Fruit fly (Drosophila melanogaster) whole organism, pupa: ENCODE results near the gene Mis12.

Experiments used
- CG10348 ChIP-seq: fragments of 200-800 bp; sonication (Bioruptor generic); IDR thresholded peaks from 2 replicates; pipeline ENCODE4 v1.3.6; 2022; ENCODE audit warnings: missing biosample characterization, missing genetic modification characterization
- CG12605 ChIP-seq: fragments of 200-800 bp; sonication (Bioruptor generic); IDR thresholded peaks from 2 replicates; pipeline ENCODE4 v1.3.6; 2022; ENCODE audit warnings: missing biosample characterization, missing genetic modification characterization
- CG13204 ChIP-seq: fragments of 200-800 bp; sonication (Bioruptor generic); optimal IDR thresholded peaks from 2 replicates; lab custom pipeline; 2018; ENCODE audit warnings: missing biosample characterization, mild to moderate bottlenecking, missing genetic modification characterization, moderate library complexity
- CG14655 ChIP-seq: fragments of 200-800 bp; sonication (Bioruptor generic); optimal IDR thresholded peaks from 3 replicates; lab custom pipeline; 2017; ENCODE audit warnings: mild to moderate bottlenecking, missing biosample characterization, missing genetic modification reagents, missing genetic modification characterization
- CG15710 ChIP-seq: fragments of 200-800 bp; sonication (Bioruptor generic); optimal IDR thresholded peaks from 2 replicates; lab custom pipeline; 2018; ENCODE audit warnings: missing biosample characterization, mild to moderate bottlenecking, missing genetic modification characterization, moderate library complexity
- CG17806 ChIP-seq: fragments of 200-800 bp; sonication (Bioruptor generic); optimal IDR thresholded peaks from 2 replicates; lab custom pipeline; 2018; ENCODE audit warnings: missing biosample characterization, mild to moderate bottlenecking, missing genetic modification characterization, moderate library complexity
- CG32121 ChIP-seq: fragments of 200-800 bp; sonication (Bioruptor generic); IDR thresholded peaks from 2 replicates; pipeline ENCODE4 v1.3.6; 2022; ENCODE audit warnings: missing biosample characterization, missing genetic modification characterization
- CG4496 ChIP-seq: fragments of 200-800 bp; sonication (Bioruptor generic); IDR thresholded peaks from 3 replicates; pipeline ENCODE4 v1.3.6; 2022; ENCODE audit warnings: missing biosample characterization, missing genetic modification characterization
- CG8159 ChIP-seq: fragments of 200-800 bp; sonication (Bioruptor generic); optimal IDR thresholded peaks from 3 replicates; lab custom pipeline; 2018; ENCODE audit warnings: missing biosample characterization, mild to moderate bottlenecking, missing genetic modification characterization, moderate library complexity
- CG8301 ChIP-seq: fragments of 200-800 bp; sonication (Bioruptor generic); optimal IDR thresholded peaks from 2 replicates; lab custom pipeline; 2018; ENCODE audit warnings: missing biosample characterization, mild to moderate bottlenecking, missing genetic modification characterization
- CG9948 ChIP-seq: fragments of 200-800 bp; sonication (Bioruptor generic); optimal IDR thresholded peaks from 2 replicates; lab custom pipeline; 2018; ENCODE audit warnings: missing biosample characterization, mild to moderate bottlenecking, missing genetic modification characterization, moderate library complexity
- D1 ChIP-seq: fragments of 200-800 bp; sonication (Bioruptor generic); optimal IDR thresholded peaks from 2 replicates; lab custom pipeline; 2018; ENCODE audit warnings: missing biosample characterization, mild to moderate bottlenecking, missing genetic modification characterization, moderate library complexity
- EcR ChIP-seq: fragments of 200-800 bp; sonication (Bioruptor generic); optimal IDR thresholded peaks from 3 replicates; lab custom pipeline; 2019; ENCODE audit warnings: missing biosample characterization, missing genetic modification characterization, mild to moderate bottlenecking, moderate library complexity, missing genetic modification reagents
- Ets98B ChIP-seq: fragments of 200-800 bp; sonication (Bioruptor generic); IDR thresholded peaks from 2 replicates; pipeline ENCODE4 v1.3.6; 2022; ENCODE audit warnings: missing biosample characterization, missing genetic modification characterization
- Pif1A ChIP-seq: fragments of 200-800 bp; sonication (Bioruptor generic); optimal IDR thresholded peaks from 3 replicates; lab custom pipeline; 2016; ENCODE audit warnings: missing biosample characterization, missing genetic modification characterization
- Pif1B ChIP-seq: fragments of 200-800 bp; sonication (Bioruptor generic); optimal IDR thresholded peaks from 3 replicates; lab custom pipeline; 2016; ENCODE audit warnings: missing biosample characterization, missing genetic modification characterization
- Snoo ChIP-seq: fragments of 200-800 bp; sonication (Bioruptor generic); optimal IDR thresholded peaks from 3 replicates; lab custom pipeline; 2017; ENCODE audit warnings: missing biosample characterization, mild to moderate bottlenecking, missing genetic modification characterization, inconsistent platforms
- fd96Ca ChIP-seq: fragments of 200-800 bp; sonication (Bioruptor generic); IDR thresholded peaks from 3 replicates; pipeline ENCODE4 v1.3.6; 2022; ENCODE audit warnings: missing biosample characterization, missing genetic modification characterization
- gl ChIP-seq: fragments of 200-800 bp; sonication (Bioruptor generic); optimal IDR thresholded peaks from 2 replicates; lab custom pipeline; 2018; ENCODE audit warnings: missing biosample characterization, mild to moderate bottlenecking, missing genetic modification characterization
- rn ChIP-seq: fragments of 200-800 bp; sonication (Bioruptor generic); IDR thresholded peaks from 2 replicates; pipeline ENCODE4 v1.3.6; 2022; ENCODE audit warnings: missing biosample characterization, missing genetic modification characterization

Mis12 gene

DNA sequence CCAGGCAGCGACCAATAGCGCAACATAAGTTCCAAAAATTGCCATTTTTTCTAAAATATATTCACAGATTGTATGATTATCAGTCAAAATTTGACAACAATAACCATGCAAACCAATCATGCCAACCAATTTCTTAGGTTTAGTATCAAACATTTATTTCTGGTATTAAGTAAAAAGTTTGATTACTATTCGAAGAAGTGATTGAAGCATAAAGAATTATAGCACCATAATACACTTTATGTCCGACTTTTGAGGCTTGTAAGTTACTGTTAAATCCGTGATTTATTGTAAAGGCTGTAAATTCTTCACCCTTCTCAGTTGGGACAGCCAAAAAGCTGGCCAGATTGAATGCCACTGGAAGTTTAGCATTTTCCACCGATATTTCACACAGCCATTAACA, 37.0 kb downstream of the Mis12 start, which contains the start of gene CG45413:
CG45413 (minus strand) TSS at position 101 of the 400 bp plus-strand sequence.
- TF ChIP-seq fd96Ca: no peak
- no peak for TF ChIP-seq CG13204 (GFP tag; lab: Kevin White, UChicago)
- TF ChIP-seq CG15710 (tag; lab: Kevin White, UChicago): no peak

- TF ChIP-seq CG8301 (tag; lab: Kevin White, UChicago) (no peak), CG12605 (no peak), CG17806 (tag; lab: Kevin White, UChicago) (no peak), Pif1B (GFP tag; lab: Kevin White, UChicago) (no peak), CG4496 (GFP tag; lab: Robert Waterston, UW) (peak; percentile 67; the same call in 2 of the 3 replicates), CG9948 (tag; lab: Kevin White, UChicago) (no peak), Ets98B (GFP tag; lab: Robert Waterston, UW) (no peak)
Measured at dm6 chr3L:6925843-6926242, 43.0 kb downstream of the Mis12 start.

DNA sequence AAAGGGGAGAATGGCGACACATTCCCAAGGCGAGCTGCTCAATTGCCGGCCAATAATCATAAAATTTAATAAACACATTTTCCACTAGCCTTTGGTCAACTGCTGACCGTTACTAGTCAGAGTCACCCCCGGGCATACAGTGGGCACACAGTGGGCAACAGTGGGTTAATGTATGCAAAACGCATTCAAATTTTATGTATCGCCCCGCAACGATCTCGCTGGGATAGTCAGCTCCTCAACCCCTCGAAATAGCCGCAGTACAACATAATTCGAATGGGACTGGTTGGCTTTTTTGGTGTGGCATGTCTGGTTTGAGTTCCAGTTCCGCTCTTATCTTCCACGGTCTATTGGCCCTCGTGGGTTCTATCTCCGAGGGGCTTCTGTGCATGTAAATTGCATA, 49.6 kb downstream of the Mis12 start:
- TF ChIP-seq Ets98B (GFP tag; lab: Robert Waterston, UW): no peak
- TF ChIP-seq fd96Ca: no peak
- TF ChIP-seq CG13204 (GFP tag; lab: Kevin White, UChicago): no peak
- no peak for TF ChIP-seq rn (GFP tag; lab: Robert Waterston, UW)
- no peak for TF ChIP-seq CG14655 (GFP tag; lab: Kevin White, UChicago)
- TF ChIP-seq CG9948 (tag; lab: Kevin White, UChicago): no peak
- TF ChIP-seq CG17806 (tag; lab: Kevin White, UChicago): no peak
- no peak for TF ChIP-seq CG8301 (tag; lab: Kevin White, UChicago)
- TF ChIP-seq EcR (GFP tag; lab: Kevin White, UChicago): no peak
- TF ChIP-seq gl: no peak
- no peak for TF ChIP-seq D1
- TF ChIP-seq Pif1B (GFP tag; lab: Kevin White, UChicago): no peak
- TF ChIP-seq CG8159 (tag; lab: Kevin White, UChicago): no peak
- TF ChIP-seq CG32121 (GFP tag; lab: Robert Waterston, UW): no peak
- no peak for TF ChIP-seq Snoo
- TF ChIP-seq CG15710 (tag; lab: Kevin White, UChicago): no peak
- no peak for TF ChIP-seq CG12605
- TF ChIP-seq CG10348: no peak
- no peak for TF ChIP-seq CG4496 (GFP tag; lab: Robert Waterston, UW)
- TF ChIP-seq Pif1A: no peak
